Fruit fly (Drosophila melanogaster): ENCODE results near the gene alphaTub85E.

alphaTub85E gene

dm6 chr3R:9756187-9756586, 23.1 kb upstream of the alphaTub85E start, which contains the start of the genes Alg12 and Rpt3R (continued):
- TF ChIP-seq HLH4C (GFP tag; IDR thresholded peaks at IDR 0.05; ENCODE audit: partially characterized antibody) (peak; percentile 61), Sry-δ (GFP tag; optimal IDR thresholded peaks at IDR 0.05) (peak; percentile 40), CG4360 (GFP tag; IDR thresholded peaks at IDR 0.05) (peak; percentile 27; the same call in 1 of the 2 replicates), knrl (GFP tag; IDR thresholded peaks at IDR 0.05; ENCODE audit: partially characterized antibody) (peak; percentile 32; the same call in 1 of the 3 replicates), scrt (GFP tag; optimal IDR thresholded peaks at IDR 0.05) (peak; percentile 95), CG4854 (GFP tag; optimal IDR thresholded peaks at IDR 0.05) (no peak), crol (GFP tag; IDR thresholded peaks at IDR 0.05) (no peak), Dll (GFP tag; IDR thresholded peaks at IDR 0.05; ENCODE audit: partially characterized antibody) (peak; percentile 81)

- no peak for TF ChIP-seq Dfd (GFP tag; optimal IDR thresholded peaks at IDR 0.05)
- TF ChIP-seq chinmo (GFP tag; IDR thresholded peaks at IDR 0.05; ENCODE audit: partially characterized antibody): 0 out of 4 replicates have a peak, but pooled peaks have one; percentile 56
- TF ChIP-seq CG15696 (tag; optimal IDR thresholded peaks at IDR 0.05): no peak
- no peak for TF ChIP-seq CG8388 (GFP tag; optimal IDR thresholded peaks at IDR 0.05)
- TF ChIP-seq HLH4C (GFP tag; IDR thresholded peaks at IDR 0.05; ENCODE audit: partially characterized antibody): peak; percentile 64
- peak; percentile 39 to 91 for TF ChIP-seq crp (GFP tag; optimal IDR thresholded peaks at IDR 0.05)
- TF ChIP-seq sob (GFP tag; IDR thresholded peaks at IDR 0.05): no peak
- no peak for TF ChIP-seq PHDP (tag; optimal IDR thresholded peaks at IDR 0.05)
- TF ChIP-seq Dll (GFP tag; IDR thresholded peaks at IDR 0.05; ENCODE audit: partially characterized antibody): peak; percentile 48; the same call in 1 of the 4 replicates
- peak; percentile 47; the same call in 1 of the 2 replicates for TF ChIP-seq amos (GFP tag; IDR thresholded peaks at IDR 0.05; ENCODE audit: partially characterized antibody)
- TF ChIP-seq wor (GFP tag; IDR thresholded peaks at IDR 0.05): no peak
- TF ChIP-seq Opbp (GFP tag; IDR thresholded peaks at IDR 0.05; ENCODE audit: partially characterized antibody): peak; percentile 52; the same call in 1 of the 3 replicates
- 0 out of 2 replicates have a peak, but pooled peaks have one; percentile 18 for TF ChIP-seq unc-4 (GFP tag; IDR thresholded peaks at IDR 0.05; ENCODE audit: partially characterized antibody)
- no peak for TF ChIP-seq pfk (GFP tag; optimal IDR thresholded peaks at IDR 0.05)
- peak; percentile 38 for TF ChIP-seq BEAF-32 (GFP tag; optimal IDR thresholded peaks at IDR 0.05)
- TF ChIP-seq Taf1 (GFP tag; IDR thresholded peaks at IDR 0.05): no peak
- 0 out of 2 replicates have a peak, but pooled peaks have one; percentile 14 for TF ChIP-seq CG2129 (GFP tag; IDR thresholded peaks at IDR 0.05; ENCODE audit: partially characterized antibody)
- TF ChIP-seq hbn (GFP tag; IDR thresholded peaks at IDR 0.05; ENCODE audit: partially characterized antibody): peak; percentile 38; the same call in 1 of the 2 replicates
- no peak for TF ChIP-seq CG12744 (GFP tag; optimal IDR thresholded peaks at IDR 0.05)
- peak; percentile 92 for TF ChIP-seq E2f2 (GFP tag; IDR thresholded peaks at IDR 0.05)
- 0 out of 3 replicates have a peak, but pooled peaks have one; percentile 48 for TF ChIP-seq CG7963 (GFP tag; IDR thresholded peaks at IDR 0.05; ENCODE audit: partially characterized antibody)
- TF ChIP-seq fd3F (GFP tag; optimal IDR thresholded peaks at IDR 0.05): no peak
- TF ChIP-seq crol (GFP tag; IDR thresholded peaks at IDR 0.05): peak; percentile 77
- no peak for TF ChIP-seq grau (tag; optimal IDR thresholded peaks at IDR 0.05)
- TF ChIP-seq h (optimal IDR thresholded peaks at IDR 0.05): no peak
- TF ChIP-seq jing (GFP tag; optimal IDR thresholded peaks at IDR 0.05): no peak
- TF ChIP-seq Oli (tag; optimal IDR thresholded peaks at IDR 0.05): no peak
- TF ChIP-seq CG13296 (GFP tag; optimal IDR thresholded peaks at IDR 0.05): no peak
- peak; percentile 86 for TF ChIP-seq Dp (GFP tag; optimal IDR thresholded peaks at IDR 0.05)
- peak; percentile 34; the same call in 1 of the 3 replicates for TF ChIP-seq CG34422 (GFP tag; IDR thresholded peaks at IDR 0.05)
- TF ChIP-seq so (GFP tag; IDR thresholded peaks at IDR 0.05): no peak
- TF ChIP-seq Lim3 (GFP tag; IDR thresholded peaks at IDR 0.05): no peak
- TF ChIP-seq fd102C (GFP tag; optimal IDR thresholded peaks at IDR 0.05): no peak
- TF ChIP-seq CG10267 (tag; optimal IDR thresholded peaks at IDR 0.05): no peak
- TF ChIP-seq sna (GFP tag; IDR thresholded peaks at IDR 0.05; ENCODE audit: partially characterized antibody): 0 out of 2 replicates have a peak, but pooled peaks have one; percentile 27
- no peak for TF ChIP-seq Xrp1 (GFP tag; IDR thresholded peaks at IDR 0.05)
- peak; percentile 73 for TF ChIP-seq CG13287 (GFP tag; IDR thresholded peaks at IDR 0.05; ENCODE audit: partially characterized antibody)
- TF ChIP-seq CG3163 (GFP tag; optimal IDR thresholded peaks at IDR 0.05): no peak
- peak; percentile 9; the same call in 1 of the 2 replicates for TF ChIP-seq CG11085 (GFP tag; IDR thresholded peaks at IDR 0.05)
- peak; percentile 56 for TF ChIP-seq pzg (GFP tag; optimal IDR thresholded peaks at IDR 0.05)
- peak; percentile 57; the same call in 1 of the 2 replicates for TF ChIP-seq klu (GFP tag; IDR thresholded peaks at IDR 0.05)
Measured at dm6 chr3R:9754487-9754886, 21.4 kb upstream of the alphaTub85E start, which contains the start of gene Tti1. Gene Tti1 (minus strand): TSS chr3R:9754686.

Data from whole organism, embryonic.